Fruit fly (Drosophila melanogaster) whole organism, adult: ENCODE results near the gene BBS5.

Experiments used
- CG11617 ChIP-seq: fragments of 200-800 bp; sonication (Bioruptor generic); optimal IDR thresholded peaks from 2 replicates; lab custom pipeline; 2017; ENCODE audit warnings: mild to moderate bottlenecking, missing biosample characterization, missing genetic modification reagents, missing genetic modification characterization
- CG12768 ChIP-seq: fragments of 200-800 bp; sonication (Bioruptor generic); optimal IDR thresholded peaks from 2 replicates; lab custom pipeline; 2017; ENCODE audit warnings: missing biosample characterization, missing genetic modification characterization, mild to moderate bottlenecking, moderate library complexity, missing genetic modification reagents
- CG14711 ChIP-seq: fragments of 200-800 bp; sonication (Bioruptor generic); optimal IDR thresholded peaks from 2 replicates; lab custom pipeline; 2018; ENCODE audit warnings: missing biosample characterization, mild to moderate bottlenecking, missing genetic modification characterization, moderate library complexity
- CG1620 ChIP-seq: fragments of 200-800 bp; sonication (Bioruptor generic); optimal IDR thresholded peaks from 2 replicates; lab custom pipeline; 2016; ENCODE audit warnings: missing biosample characterization, missing genetic modification characterization
- CG33017 ChIP-seq: fragments of 200-800 bp; sonication (Bioruptor generic); optimal IDR thresholded peaks from 2 replicates; lab custom pipeline; 2018; ENCODE audit warnings: missing biosample characterization, mild to moderate bottlenecking, missing genetic modification characterization, moderate library complexity
- CG5204 ChIP-seq: fragments of 200-800 bp; sonication (Bioruptor generic); optimal IDR thresholded peaks from 2 replicates; lab custom pipeline; 2016; ENCODE audit warnings: missing biosample characterization, missing genetic modification characterization
- CG7045 ChIP-seq: fragments of 200-800 bp; sonication (Bioruptor generic); optimal IDR thresholded peaks from 2 replicates; lab custom pipeline; 2017; ENCODE audit warnings: missing biosample characterization, mild to moderate bottlenecking, missing genetic modification characterization
- CG7101 ChIP-seq: fragments of 200-800 bp; sonication (Bioruptor generic); optimal IDR thresholded peaks from 2 replicates; lab custom pipeline; 2018; ENCODE audit warnings: missing biosample characterization, mild to moderate bottlenecking, missing genetic modification characterization, moderate library complexity
- Clk ChIP-seq: fragments of 200-800 bp; sonication (Bioruptor generic); optimal IDR thresholded peaks from 2 replicates; lab custom pipeline; 2017; ENCODE audit warnings: missing biosample characterization, missing genetic modification characterization
- Crg-1 ChIP-seq: fragments of 200-800 bp; sonication (Bioruptor generic); optimal IDR thresholded peaks from 2 replicates; lab custom pipeline; 2016; ENCODE audit warnings: missing biosample characterization, missing genetic modification characterization
- Hr96 ChIP-seq: fragments of 200-800 bp; sonication (Bioruptor generic); optimal IDR thresholded peaks from 2 replicates; lab custom pipeline; 2016; ENCODE audit warnings: missing biosample characterization, missing genetic modification characterization
- Mnt ChIP-seq: fragments of 200-800 bp; sonication (Bioruptor generic); optimal IDR thresholded peaks from 2 replicates; lab custom pipeline; 2016; ENCODE audit warnings: missing biosample characterization, mild to moderate bottlenecking, missing genetic modification characterization
- bab1 ChIP-seq: fragments of 200-800 bp; sonication (Bioruptor generic); optimal IDR thresholded peaks from 3 replicates; lab custom pipeline; 2019; ENCODE audit warnings: missing biosample characterization, mild to moderate bottlenecking, missing genetic modification characterization, moderate library complexity
- cic ChIP-seq: fragments of 200-800 bp; sonication (Bioruptor generic); optimal IDR thresholded peaks from 2 replicates; lab custom pipeline; 2017; ENCODE audit warnings: missing biosample characterization, mild to moderate bottlenecking, missing genetic modification characterization, moderate library complexity
- cnc ChIP-seq, 2 experiments: fragments of >200 bp; optimal IDR thresholded peaks; 2 replicates each; lab custom pipeline; 2017
- kay ChIP-seq: fragments of 200-800 bp; sonication (Bioruptor generic); peaks from one replicate; lab custom pipeline; 2016; ENCODE audit warnings: missing biosample characterization, missing genetic modification characterization, borderline replicate concordance
- ovo ChIP-seq: fragments of 200-800 bp; sonication (Bioruptor generic); optimal IDR thresholded peaks from 2 replicates; lab custom pipeline; 2016; ENCODE audit warnings: missing biosample characterization, missing genetic modification characterization
- pad ChIP-seq: fragments of 200-800 bp; sonication (Bioruptor generic); optimal IDR thresholded peaks from 3 replicates; lab custom pipeline; 2017; ENCODE audit warnings: missing biosample characterization, missing genetic modification characterization, mild to moderate bottlenecking, moderate library complexity, missing genetic modification reagents
- tj ChIP-seq: fragments of 200-800 bp; sonication (Bioruptor generic); optimal IDR thresholded peaks from 3 replicates; lab custom pipeline; 2017; ENCODE audit warnings: missing biosample characterization, mild to moderate bottlenecking, missing genetic modification characterization, moderate library complexity
- toe ChIP-seq: fragments of 200-800 bp; sonication (Bioruptor generic); optimal IDR thresholded peaks from 2 replicates; lab custom pipeline; 2016; ENCODE audit warnings: missing biosample characterization, missing genetic modification characterization

BBS5 gene

DNA sequence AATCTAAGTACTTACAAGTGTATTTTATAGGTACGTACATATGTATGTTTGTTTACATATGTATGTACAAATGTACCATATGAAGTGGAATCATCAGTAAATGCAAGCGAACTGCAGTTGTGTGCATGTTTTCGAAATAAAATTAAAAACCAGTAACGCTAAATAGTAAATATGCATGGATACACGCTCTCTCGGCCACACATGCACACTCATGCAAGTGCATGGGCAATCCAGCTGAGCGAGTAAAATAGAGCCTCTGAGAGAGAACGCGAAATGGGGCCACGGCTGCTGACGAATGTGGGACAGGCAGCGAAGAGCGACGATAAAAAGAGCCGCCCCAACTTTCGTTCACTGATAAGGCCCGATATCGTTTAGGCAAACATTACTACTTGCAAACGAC lies 8.5 kb upstream of the BBS5 start:
- TF ChIP-seq CG12768 (no peak), tj (peak; percentile 66)

DNA sequence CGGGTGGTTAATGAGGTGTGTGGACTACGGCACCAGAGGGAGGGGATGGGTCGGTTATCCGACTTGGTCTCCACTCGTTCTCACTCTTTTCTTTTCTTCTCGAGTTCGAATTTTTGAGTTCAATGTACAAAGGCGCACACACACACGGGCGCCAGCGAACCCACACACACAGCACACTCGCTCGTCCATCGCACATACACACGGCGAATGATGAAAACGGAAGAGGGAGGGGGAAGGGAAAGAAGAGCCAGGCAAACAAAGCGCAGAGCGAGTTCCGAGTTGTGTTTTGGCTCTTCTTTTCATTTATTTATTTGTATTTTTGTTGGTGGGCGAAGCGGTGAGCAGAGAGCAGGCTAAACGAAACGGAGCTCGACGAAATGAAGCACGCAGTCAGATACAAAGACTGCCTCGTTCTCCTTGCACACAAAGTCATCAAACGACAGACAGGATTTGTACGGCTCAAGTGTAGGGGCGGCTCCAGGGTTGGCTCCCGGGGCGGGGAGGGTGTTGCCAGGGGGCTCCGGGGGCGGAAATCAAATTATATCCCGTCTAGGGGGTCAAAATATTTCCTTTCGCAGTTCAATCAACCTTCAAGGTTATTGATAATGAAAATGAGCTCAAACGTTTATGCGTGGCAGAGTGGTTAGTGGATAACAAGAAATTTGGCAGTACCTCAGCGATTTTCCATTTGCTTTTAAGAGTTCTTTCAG lies 6.0 kb upstream of the BBS5 start:
- TF ChIP-seq CG1620 (GFP tag; lab: Kevin White, UChicago) (no peak), CG12768 (peak; percentile 28), pad (GFP tag; lab: Kevin White, UChicago) (peak; percentile 57)

DNA sequence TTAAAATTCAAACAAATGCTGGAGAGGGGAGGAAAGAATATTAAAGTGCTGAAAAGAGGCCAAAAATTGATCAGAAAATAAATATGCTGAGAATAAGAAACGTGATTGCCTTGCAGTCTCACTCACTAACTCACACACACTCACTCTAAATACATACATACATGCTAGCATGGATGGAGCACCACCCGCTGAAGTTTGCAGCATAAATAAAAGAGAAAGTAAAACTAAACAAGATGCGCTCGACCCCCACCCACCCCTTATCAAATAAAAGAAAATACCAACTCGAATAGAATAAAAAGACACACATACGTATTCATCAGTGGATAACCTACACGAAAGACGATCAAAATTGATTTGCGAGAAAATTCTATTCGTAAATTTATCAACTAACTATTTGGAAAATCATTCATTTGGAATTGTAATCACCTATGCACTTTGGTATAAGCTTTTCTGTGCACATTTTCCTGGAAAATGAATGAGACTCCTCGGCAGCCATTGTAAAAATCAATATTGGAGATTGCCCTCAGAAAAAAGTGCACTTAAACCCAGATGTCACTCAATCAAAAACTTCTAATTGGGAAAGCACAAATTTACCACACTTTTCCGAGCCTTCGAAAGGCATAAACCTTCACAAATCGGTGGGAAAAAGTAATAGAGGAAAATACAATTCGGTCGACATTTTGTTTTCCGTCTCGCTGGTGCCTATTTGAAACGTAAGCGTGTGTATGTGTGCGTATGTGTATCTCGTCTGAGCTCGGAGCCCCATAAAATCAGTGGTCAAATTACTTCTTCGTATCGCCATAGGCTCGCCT lies 4.8 kb upstream of the BBS5 start, which contains the start of gene Gmppb:
Gene Gmppb, plus strand, starts transcription at position 321 of the 812 bp plus-strand sequence.
- TF ChIP-seq bab1 (GFP tag; lab: Kevin White, UChicago) (no peak), ovo (GFP tag; lab: Kevin White, UChicago) (no peak), cic (GFP tag; lab: Kevin White, UChicago) (no peak), CG7045 (GFP tag; lab: Kevin White, UChicago) (no peak), Hr96 (GFP tag; lab: Kevin White, UChicago) (no peak), CG7101 (no peak), CG33017 (no peak), tj (no peak), CG11617 (GFP tag; lab: Kevin White, UChicago) (no peak), Mnt (GFP tag; lab: Kevin White, UChicago) (no peak), Clk (GFP tag; lab: Kevin White, UChicago) (no peak), cnc (optimal IDR thresholded peaks at IDR 0.05; lab: Kevin White, UChicago) (no peak), Crg-1 (no peak), CG5204 (GFP tag; lab: Kevin White, UChicago) (no peak), kay (GFP tag; lab: Kevin White, UChicago) (no peak), CG14711 (no peak)

DNA sequence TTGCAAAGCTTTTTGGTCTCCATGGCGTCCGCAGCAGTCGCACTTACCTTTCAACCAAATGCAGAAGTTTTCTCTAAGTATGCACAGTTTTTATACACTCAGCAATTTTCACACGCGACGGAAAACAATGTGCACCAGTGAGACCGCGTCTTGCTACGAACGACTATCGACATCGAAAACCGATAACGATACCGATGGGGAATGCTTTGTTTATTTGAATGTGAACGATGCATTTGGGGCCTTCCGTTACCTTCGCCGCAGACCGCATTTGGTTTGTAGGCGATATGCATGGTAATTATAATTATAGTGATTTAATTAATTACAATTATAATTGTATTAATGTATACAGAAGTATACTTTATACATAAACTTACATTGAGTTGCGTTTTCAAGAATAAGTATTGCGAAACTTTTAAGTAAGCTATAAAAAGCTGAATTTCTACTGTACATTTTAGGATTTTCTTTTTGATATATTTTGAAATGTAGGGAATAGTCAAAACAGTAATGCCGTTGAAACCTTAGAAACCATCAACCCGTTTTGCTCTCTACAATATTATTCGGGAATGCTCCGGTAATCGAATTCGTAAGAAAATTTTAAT lies 4.1 kb upstream of the BBS5 start, which contains the start of the genes Hus1-like and ctrip:
Gene Hus1-like, minus strand, starts transcription at position 161 of the 599 bp plus-strand sequence.
Gene ctrip, minus strand, starts transcription at position 161 of the 599 bp plus-strand sequence.
- TF ChIP-seq CG12768 = no peak
- peak; percentile 97 for TF ChIP-seq tj
- TF ChIP-seq Clk (GFP tag; lab: Kevin White, UChicago) = no peak
- TF ChIP-seq bab1 (GFP tag; lab: Kevin White, UChicago) = peak; percentile 74
- peak; percentile 88 for TF ChIP-seq kay (GFP tag; lab: Kevin White, UChicago)
- no peak for TF ChIP-seq CG33017
- no peak for TF ChIP-seq cnc (optimal IDR thresholded peaks at IDR 0.05; lab: Kevin White, UChicago)
- TF ChIP-seq toe (GFP tag; lab: Kevin White, UChicago) = no peak
- peak; percentile 40 for TF ChIP-seq CG7101
- TF ChIP-seq CG1620 (GFP tag; lab: Kevin White, UChicago) = no peak
- peak; percentile 2 for TF ChIP-seq pad (GFP tag; lab: Kevin White, UChicago)
- TF ChIP-seq Mnt (GFP tag; lab: Kevin White, UChicago) = peak; percentile 80

DNA sequence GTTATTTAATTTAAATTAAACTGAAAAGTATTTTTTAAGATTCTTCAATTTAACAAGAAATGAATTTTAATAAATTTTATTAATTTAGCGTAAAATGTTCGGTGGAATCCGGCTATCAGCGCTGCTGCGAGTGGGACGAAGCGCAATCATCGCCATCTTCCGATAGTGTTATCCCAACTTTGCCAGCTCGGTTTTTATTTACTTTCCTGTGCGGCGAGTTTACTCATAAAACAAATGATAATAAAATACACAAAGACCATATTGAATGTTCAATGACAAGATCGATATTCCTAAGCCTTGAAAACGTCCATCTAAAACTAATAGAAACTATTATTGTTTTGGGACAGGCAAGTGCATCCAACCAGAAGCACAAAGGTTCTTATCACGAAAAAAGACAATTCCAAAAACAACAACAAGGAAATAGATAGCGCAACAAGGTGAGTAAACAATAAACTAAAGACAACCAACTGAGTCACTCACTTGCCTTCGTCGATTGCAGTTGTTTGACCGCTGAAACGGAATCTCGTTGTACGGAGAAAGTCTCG lies 2.9 kb upstream of the BBS5 start:
- TF ChIP-seq CG14711 (no peak), Clk (GFP tag; lab: Kevin White, UChicago) (no peak), Crg-1 (peak; percentile 67), ovo (GFP tag; lab: Kevin White, UChicago) (peak; percentile 14), CG1620 (GFP tag; lab: Kevin White, UChicago) (no peak), Mnt (GFP tag; lab: Kevin White, UChicago) (peak; percentile 54), CG12768 (peak; percentile 38), pad (GFP tag; lab: Kevin White, UChicago) (peak; percentile 7), cic (GFP tag; lab: Kevin White, UChicago) (peak; percentile 72), toe (GFP tag; lab: Kevin White, UChicago) (peak; percentile 21), CG7101 (peak; percentile 42), CG5204 (GFP tag; lab: Kevin White, UChicago) (no peak), tj (peak; percentile 19), CG11617 (GFP tag; lab: Kevin White, UChicago) (peak; percentile 37), Hr96 (GFP tag; lab: Kevin White, UChicago) (no peak), CG7045 (GFP tag; lab: Kevin White, UChicago) (peak; percentile 9), bab1 (GFP tag; lab: Kevin White, UChicago) (peak; percentile 23), CG33017 (peak; percentile 15)

DNA sequence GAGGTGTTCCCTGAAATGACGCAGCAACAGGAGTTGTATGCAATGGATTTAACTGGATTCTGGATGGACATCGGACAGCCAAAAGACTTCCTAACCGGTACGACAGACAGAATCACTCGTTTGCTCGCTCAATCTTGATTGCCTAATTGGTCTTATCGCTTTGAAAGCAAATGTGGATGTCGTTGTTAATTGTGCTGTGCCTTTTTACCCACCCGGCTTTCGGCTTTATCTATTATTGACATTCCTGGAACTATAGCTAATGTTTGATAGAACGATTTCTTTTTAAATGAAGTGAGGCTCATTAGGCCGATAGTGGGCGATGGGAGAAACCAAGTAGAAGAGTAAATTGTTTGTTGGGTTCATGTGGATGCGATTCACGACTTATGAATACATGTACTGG lies 1.4 kb upstream of the BBS5 start:
- TF ChIP-seq CG1620 (GFP tag; lab: Kevin White, UChicago) = no peak
- TF ChIP-seq CG14711 = no peak
- TF ChIP-seq CG7101 = no peak
- no peak for TF ChIP-seq ovo (GFP tag; lab: Kevin White, UChicago)
- no peak for TF ChIP-seq cic (GFP tag; lab: Kevin White, UChicago)
- TF ChIP-seq kay (GFP tag; lab: Kevin White, UChicago) = no peak
- TF ChIP-seq CG12768 = no peak
- no peak for TF ChIP-seq Mnt (GFP tag; lab: Kevin White, UChicago)
- TF ChIP-seq pad (GFP tag; lab: Kevin White, UChicago) = no peak
- no peak for TF ChIP-seq CG11617 (GFP tag; lab: Kevin White, UChicago)
- no peak for TF ChIP-seq bab1 (GFP tag; lab: Kevin White, UChicago)
- TF ChIP-seq Crg-1 = no peak
- TF ChIP-seq toe (GFP tag; lab: Kevin White, UChicago) = no peak
- TF ChIP-seq CG5204 (GFP tag; lab: Kevin White, UChicago) = no peak
- TF ChIP-seq CG33017 = no peak
- no peak for TF ChIP-seq tj
- TF ChIP-seq Hr96 (GFP tag; lab: Kevin White, UChicago) = no peak
